Worm (Caenorhabditis elegans) whole organism, young adult: ENCODE measurements around the gene nrf-6.

Source experiments
- B0019.2 ChIP-seq: fragments of 200-800 bp; sonication (Bioruptor generic); conservative IDR thresholded peaks from 2 replicates; pipeline ENCODE4 v1.3.6; 2022; ENCODE audit warnings: missing genetic modification reagents, missing genetic modification characterization, missing compliant biosample characterization
- C06A6.2 ChIP-seq: fragments of 200-800 bp; sonication (Bioruptor generic); conservative IDR thresholded peaks from 2 replicates; pipeline ENCODE4 v1.3.6; 2022; ENCODE audit warnings: missing genetic modification characterization, missing compliant biosample characterization
- C17E4.6 ChIP-seq: fragments of 200-800 bp; sonication (Bioruptor generic); IDR thresholded peaks from 2 replicates; pipeline ENCODE4 v1.3.6; 2022; ENCODE audit warnings: missing genetic modification reagents, missing genetic modification characterization, missing compliant biosample characterization
- F10E7.11 ChIP-seq: sonication (generic microtip); optimal IDR thresholded peaks from 2 replicates; lab custom pipeline; 2017; ENCODE audit warnings: mild to moderate bottlenecking, missing genetic modification characterization, moderate library complexity, missing compliant biosample characterization
- F22D6.2 ChIP-seq: sonication (generic microtip); optimal IDR thresholded peaks from 2 replicates; lab custom pipeline; 2016; ENCODE audit warnings: mild to moderate bottlenecking, missing genetic modification characterization, missing compliant biosample characterization
- F23B12.7 ChIP-seq: sonication (generic microtip); optimal IDR thresholded peaks from 2 replicates; lab custom pipeline; 2017; ENCODE audit warnings: missing genetic modification characterization, mild to moderate bottlenecking, missing compliant biosample characterization, antibody characterized with exemption, moderate library complexity; ENCODE audit not compliant: insufficient read depth
- F33H1.4 ChIP-seq: fragments of 200-800 bp; sonication (Bioruptor generic); IDR thresholded peaks from 2 replicates; pipeline ENCODE4 v1.3.6; 2022; ENCODE audit warnings: missing genetic modification reagents, missing genetic modification characterization, missing compliant biosample characterization
- Y95B8A.8 ChIP-seq: fragments of 200-800 bp; sonication (Bioruptor generic); IDR thresholded peaks from 2 replicates; pipeline ENCODE4 v1.3.6; 2022; ENCODE audit warnings: missing genetic modification reagents, missing genetic modification characterization, missing compliant biosample characterization
- akir-1 ChIP-seq: fragments of 200-800 bp; sonication (Bioruptor generic); optimal IDR thresholded peaks from 2 replicates; lab custom pipeline; 2018; ENCODE audit warnings: mild to moderate bottlenecking, missing genetic modification characterization, moderate library complexity, missing compliant biosample characterization
- aptf-2 ChIP-seq: fragments of 200-800 bp; sonication (Bioruptor generic); conservative IDR thresholded peaks from 2 replicates; pipeline ENCODE4 v1.3.6; 2022; ENCODE audit warnings: missing genetic modification reagents, missing genetic modification characterization, missing compliant biosample characterization
- atf-7 ChIP-seq: sonication (generic microtip); optimal IDR thresholded peaks from 2 replicates; lab custom pipeline; 2017; ENCODE audit warnings: mild to moderate bottlenecking, missing genetic modification characterization, missing compliant biosample characterization
- attf-3 ChIP-seq: fragments of 200-800 bp; sonication (Bioruptor generic); conservative IDR thresholded peaks from 2 replicates; pipeline ENCODE4 v1.3.6; 2022; ENCODE audit warnings: missing genetic modification reagents, missing genetic modification characterization, missing compliant biosample characterization
- attf-5 ChIP-seq: fragments of 200-800 bp; sonication (Bioruptor generic); optimal IDR thresholded peaks from 2 replicates; lab custom pipeline; 2018; ENCODE audit warnings: mild to moderate bottlenecking, missing genetic modification characterization, missing compliant biosample characterization
- bed-2 ChIP-seq: fragments of 200-800 bp; sonication (Bioruptor generic); IDR thresholded peaks from 2 replicates; pipeline ENCODE4 v1.3.6; 2022; ENCODE audit warnings: missing genetic modification reagents, missing genetic modification characterization, missing compliant biosample characterization
- ccch-3 ChIP-seq: fragments of 200-800 bp; sonication (Bioruptor generic); optimal IDR thresholded peaks from 2 replicates; lab custom pipeline; 2018; ENCODE audit warnings: mild to moderate bottlenecking, missing genetic modification characterization, missing compliant biosample characterization
- cebp-2 ChIP-seq: fragments of 200-800 bp; sonication (Bioruptor generic); IDR thresholded peaks from 2 replicates; pipeline ENCODE4 v1.3.6; 2022; ENCODE audit warnings: missing genetic modification characterization, missing compliant biosample characterization
- die-1 ChIP-seq: sonication (generic microtip); optimal IDR thresholded peaks from 2 replicates; lab custom pipeline; 2016; ENCODE audit warnings: missing genotype, mild to moderate bottlenecking, missing genetic modification characterization, missing compliant biosample characterization
- egl-44 ChIP-seq: fragments of 200-800 bp; sonication (Bioruptor generic); IDR thresholded peaks from 2 replicates; pipeline ENCODE4 v1.3.6; 2022; ENCODE audit warnings: missing genetic modification reagents, missing genetic modification characterization, missing compliant biosample characterization
- gei-17 ChIP-seq: fragments of 200-800 bp; sonication (Bioruptor generic); optimal IDR thresholded peaks from 2 replicates; lab custom pipeline; 2018; ENCODE audit warnings: mild to moderate bottlenecking, missing genetic modification characterization, missing compliant biosample characterization
- hlh-26 ChIP-seq: fragments of 200-800 bp; sonication (Bioruptor generic); conservative IDR thresholded peaks from 2 replicates; pipeline ENCODE4 v1.3.6; 2022; ENCODE audit warnings: missing genetic modification reagents, missing genetic modification characterization, missing compliant biosample characterization
- hmg-1.2 ChIP-seq: fragments of 200-800 bp; sonication (Bioruptor generic); IDR thresholded peaks from 2 replicates; pipeline ENCODE4 v1.3.6; 2022; ENCODE audit warnings: missing genetic modification reagents, missing genetic modification characterization, missing compliant biosample characterization
- lin-26 ChIP-seq: fragments of 200-800 bp; sonication (Bioruptor generic); IDR thresholded peaks from 2 replicates; pipeline ENCODE4 v1.3.6; 2022; ENCODE audit warnings: missing genetic modification reagents, missing genetic modification characterization, missing compliant biosample characterization
- lin-35 ChIP-seq, 3 experiments: fragments of 150-350 bp in 2 of 3; sonication (generic microtip) in 1 of 3; optimal IDR thresholded peaks; 2 replicates each; lab custom pipeline; 2014 to 2018; ENCODE audit warnings: missing biosample characterization in 3 of 3, missing genetic modification characterization in 3 of 3, missing genetic modification reagents in 3 of 3
- lin-40 ChIP-seq: sonication (generic microtip); optimal IDR thresholded peaks from 2 replicates; lab custom pipeline; 2016; ENCODE audit warnings: missing genetic modification characterization, mild to moderate bottlenecking, missing compliant biosample characterization, missing genotype, missing genetic modification reagents
- lin-54 ChIP-seq: fragments of 200-800 bp; sonication (Bioruptor generic); optimal IDR thresholded peaks from 2 replicates; lab custom pipeline; 2018; ENCODE audit warnings: mild to moderate bottlenecking, missing genetic modification characterization, missing compliant biosample characterization
- lsl-1 ChIP-seq: fragments of 200-800 bp; sonication (Bioruptor generic); optimal IDR thresholded peaks from 2 replicates; lab custom pipeline; 2018; ENCODE audit warnings: mild to moderate bottlenecking, missing genetic modification characterization, moderate library complexity, missing compliant biosample characterization
- lsy-27 ChIP-seq: sonication (generic microtip); optimal IDR thresholded peaks from 2 replicates; lab custom pipeline; 2017; ENCODE audit warnings: missing genetic modification characterization, mild to moderate bottlenecking, missing compliant biosample characterization, antibody characterized with exemption, missing genotype, borderline replicate concordance; ENCODE audit not compliant: insufficient read depth
- madf-3 ChIP-seq: fragments of 200-800 bp; sonication (Bioruptor generic); IDR thresholded peaks from 2 replicates; pipeline ENCODE4 v1.3.6; 2022; ENCODE audit warnings: missing genetic modification reagents, missing genetic modification characterization, missing compliant biosample characterization
- mes-4 ChIP-seq: sonication (generic microtip); optimal IDR thresholded peaks from 2 replicates; lab custom pipeline; 2016; ENCODE audit warnings: missing genotype, missing genetic modification characterization, missing compliant biosample characterization
- nfya-2 ChIP-seq: fragments of 200-800 bp; sonication (Bioruptor generic); IDR thresholded peaks from 2 replicates; pipeline ENCODE4 v1.3.6; 2022; ENCODE audit warnings: missing genetic modification reagents, missing genetic modification characterization, missing compliant biosample characterization
- nhr-120 ChIP-seq: fragments of 200-800 bp; sonication (Bioruptor generic); IDR thresholded peaks from 2 replicates; pipeline ENCODE4 v1.3.6; 2022; ENCODE audit warnings: missing genetic modification characterization, missing compliant biosample characterization
- nhr-90 ChIP-seq: sonication (generic microtip); optimal IDR thresholded peaks from 2 replicates; lab custom pipeline; 2016; ENCODE audit warnings: missing genotype, mild to moderate bottlenecking, missing genetic modification characterization, missing compliant biosample characterization
- pbrm-1 ChIP-seq: fragments of 200-800 bp; sonication (Bioruptor generic); IDR thresholded peaks from 2 replicates; pipeline ENCODE4 v1.3.6; 2022; ENCODE audit warnings: missing genetic modification reagents, missing genetic modification characterization, missing compliant biosample characterization
- pha-4 ChIP-seq: fragments of 150-350 bp; sonication (generic microtip); optimal IDR thresholded peaks from 2 replicates; lab custom pipeline; 2014; ENCODE audit warnings: missing biosample characterization, missing genetic modification reagents, missing genetic modification characterization
- rec-8 ChIP-seq, 2 experiments: sonication (generic microtip); optimal IDR thresholded peaks; 2 replicates each; lab custom pipeline; 2016; ENCODE audit warnings: mild to moderate bottlenecking in 2 of 2, missing genetic modification characterization in 2 of 2, missing genetic modification reagents in 2 of 2, missing genotype in 2 of 2, missing biosample characterization in 1 of 2, missing compliant biosample characterization in 1 of 2, moderate library complexity in 1 of 2
- repo-1 ChIP-seq: sonication (generic microtip); optimal IDR thresholded peaks from 2 replicates; lab custom pipeline; 2017; ENCODE audit warnings: mild to moderate bottlenecking, missing genetic modification characterization, missing compliant biosample characterization
- sdz-38 ChIP-seq: sonication (generic microtip); optimal IDR thresholded peaks from 2 replicates; lab custom pipeline; 2016; ENCODE audit warnings: missing genotype, missing genetic modification characterization, missing compliant biosample characterization
- sea-2 ChIP-seq: fragments of 200-800 bp; sonication (Bioruptor generic); IDR thresholded peaks from 2 replicates; pipeline ENCODE4 v1.3.6; 2022; ENCODE audit warnings: missing genetic modification characterization, missing compliant biosample characterization
- snpc-3.4 ChIP-seq: sonication (generic microtip); optimal IDR thresholded peaks from 2 replicates; lab custom pipeline; 2017; ENCODE audit warnings: missing genetic modification characterization, mild to moderate bottlenecking, missing compliant biosample characterization, antibody characterized with exemption, moderate library complexity, missing genotype, missing genetic modification reagents
- snpc-4 ChIP-seq, 5 experiments: fragments of 150-350 bp in 1 of 5; sonication (generic microtip) in 4 of 5; optimal IDR thresholded peaks; 2 replicates each; lab custom pipeline; 2014 to 2018; ENCODE audit warnings: missing genetic modification characterization in 5 of 5, missing biosample characterization in 3 of 5, antibody characterized with exemption in 2 of 5, mild to moderate bottlenecking in 2 of 5, missing compliant biosample characterization in 2 of 5, missing genotype in 2 of 5, moderate library complexity in 2 of 5, missing genetic modification reagents in 1 of 5
- sptf-2 ChIP-seq: fragments of 200-800 bp; sonication (Bioruptor generic); optimal IDR thresholded peaks from 2 replicates; lab custom pipeline; 2018; ENCODE audit warnings: mild to moderate bottlenecking, missing genetic modification characterization, missing compliant biosample characterization
- xnd-1 ChIP-seq: sonication (generic microtip); optimal IDR thresholded peaks from 2 replicates; lab custom pipeline; 2016; ENCODE audit warnings: missing genotype, missing genetic modification reagents, missing genetic modification characterization, missing compliant biosample characterization
- ztf-18 ChIP-seq: sonication (generic microtip); optimal IDR thresholded peaks from 2 replicates; lab custom pipeline; 2016; ENCODE audit warnings: missing genotype, mild to moderate bottlenecking, missing genetic modification characterization, missing compliant biosample characterization
- ztf-22 ChIP-seq: fragments of 200-800 bp; sonication (Bioruptor generic); optimal IDR thresholded peaks from 2 replicates; lab custom pipeline; 2018; ENCODE audit warnings: mild to moderate bottlenecking, missing genetic modification characterization, moderate library complexity, missing compliant biosample characterization
- ztf-25 ChIP-seq: fragments of 200-800 bp; sonication (Bioruptor generic); IDR thresholded peaks from 2 replicates; pipeline ENCODE4 v1.3.6; 2022; ENCODE audit warnings: missing genetic modification reagents, missing genetic modification characterization, missing compliant biosample characterization
- ztf-28 ChIP-seq: fragments of 200-800 bp; sonication (Bioruptor generic); IDR thresholded peaks from 2 replicates; pipeline ENCODE4 v1.3.6; 2022; ENCODE audit warnings: missing genetic modification reagents, missing genetic modification characterization, missing compliant biosample characterization
- ztf-3 ChIP-seq: fragments of 200-800 bp; sonication (Bioruptor generic); optimal IDR thresholded peaks from 2 replicates; lab custom pipeline; 2018; ENCODE audit warnings: mild to moderate bottlenecking, missing genetic modification characterization, missing compliant biosample characterization

Gene nrf-6

ce11 chrII:8028246-8028694, 4.2 kb downstream of the nrf-6 start (continued):
- TF ChIP-seq snpc-3.4 (tag; lab: Kevin White, UChicago) (peak; percentile 17), mes-4 (tag; lab: Kevin White, UChicago) (no peak), lsl-1 (GFP tag; lab: Kevin White, UChicago) (peak; percentile 22), repo-1 (tag; lab: Kevin White, UChicago) (peak; percentile 83), hlh-26 (no peak), hmg-1.2 (peak; percentile 68), sptf-2 (peak; percentile 18), egl-44 (no peak), rec-8 (tag; optimal IDR thresholded peaks at IDR 0.05; lab: Kevin White, UChicago) (no peak), madf-3 (GFP tag; lab: Robert Waterston, UW) (peak; percentile 72; the same call in 1 of the 2 replicates), nfya-2 (GFP tag; lab: Robert Waterston, UW) (no peak), bed-2 (GFP tag; lab: Robert Waterston, UW) (no peak), lin-54 (GFP tag; lab: Kevin White, UChicago) (peak; percentile 78), cebp-2 (GFP tag; lab: Robert Waterston, UW) (0 out of 2 replicates have a peak, but pooled peaks have one; percentile 21), C06A6.2 (peak; percentile 74), F23B12.7 (tag; lab: Kevin White, UChicago) (peak; percentile 22), lin-40 (peak; percentile 90), ztf-22 (GFP tag; lab: Kevin White, UChicago) (peak; percentile 72), lin-35 (GFP tag; optimal IDR thresholded peaks at IDR 0.05; lab: Kevin White, UChicago) (peak in 1 of 3 experiments; percentile 89), sea-2 (0 out of 2 replicates have a peak, but pooled peaks have one; percentile 79), F10E7.11 (tag; lab: Kevin White, UChicago) (peak; percentile 23), B0019.2 (no peak), attf-5 (GFP tag; lab: Kevin White, UChicago) (peak; percentile 98), atf-7 (tag; lab: Kevin White, UChicago) (peak; percentile 83), F22D6.2 (peak; percentile 70), sdz-38 (tag; lab: Kevin White, UChicago) (no peak), snpc-4 (GFP tag; optimal IDR thresholded peaks at IDR 0.05; lab: Kevin White, UChicago) (peak; percentile 54), snpc-4 (tag; optimal IDR thresholded peaks at IDR 0.05; lab: Kevin White, UChicago) (peak; percentile 23 to 68 (median 42)), pha-4 (tag; lab: Kevin White, UChicago) (no peak), akir-1 (peak; percentile 42), die-1 (tag; lab: Kevin White, UChicago) (peak; percentile 65), F33H1.4 (peak; percentile 38), ztf-25 (GFP tag; lab: Robert Waterston, UW) (no peak), ztf-28 (GFP tag; lab: Robert Waterston, UW) (peak; percentile 41; the same call in 1 of the 2 replicates), lsy-27 (tag; lab: Kevin White, UChicago) (no peak), ztf-3 (GFP tag; lab: Kevin White, UChicago) (peak; percentile 22), aptf-2 (no peak), pbrm-1 (GFP tag; lab: Robert Waterston, UW) (peak; percentile 65), Y95B8A.8 (GFP tag; lab: Robert Waterston, UW) (peak; percentile 56; the same call in 1 of the 2 replicates), nhr-120 (no peak), ccch-3 (GFP tag; lab: Kevin White, UChicago) (no peak), lin-26 (GFP tag; lab: Robert Waterston, UW) (peak; percentile 79), attf-3 (GFP tag; lab: Robert Waterston, UW) (peak; percentile 72), nhr-90 (tag; lab: Kevin White, UChicago) (peak; percentile 72), gei-17 (peak; percentile 76), ztf-18 (peak; percentile 78), C17E4.6 (GFP tag; lab: Robert Waterston, UW) (no peak), xnd-1 (tag; lab: Kevin White, UChicago) (no peak)
